Fruit fly (Drosophila melanogaster) whole organism, embryonic: Measurements from ENCODE around the gene CG43867.

ENCODE experiments used
- Asciz ChIP-seq: fragments of 200-800 bp; sonication (Bioruptor generic); optimal IDR thresholded peaks from 2 replicates; lab custom pipeline; 2017; ENCODE audit warnings: missing biosample characterization, mild to moderate bottlenecking, missing genetic modification characterization, missing genetic modification reagents
- Awh ChIP-seq: fragments of 200-800 bp; sonication (Bioruptor generic); IDR thresholded peaks from 2 replicates; pipeline ENCODE4, ENCODE4 v1.3.6; 2022; ENCODE audit warnings: missing biosample characterization, missing genetic modification characterization
- B-H1 ChIP-seq: fragments of 200-800 bp; sonication (Bioruptor generic); IDR thresholded peaks from 3 replicates; pipeline ENCODE4 v1.3.6; 2022; ENCODE audit warnings: missing biosample characterization, missing genetic modification characterization
- BEAF-32 ChIP-seq: fragments of 200-800 bp; sonication (Bioruptor generic); optimal IDR thresholded peaks from 3 replicates; lab custom pipeline; 2017; ENCODE audit warnings: missing biosample characterization, missing genetic modification characterization, mild to moderate bottlenecking, moderate library complexity, missing genetic modification reagents
- Bteb2 ChIP-seq: fragments of 200-800 bp; sonication (Bioruptor generic); optimal IDR thresholded peaks from 2 replicates; lab custom pipeline; 2016; ENCODE audit warnings: missing biosample characterization, missing genetic modification characterization
- C15 ChIP-seq: fragments of 200-800 bp; sonication (Bioruptor generic); IDR thresholded peaks from 3 replicates; pipeline ENCODE4 v1.3.6; 2022; ENCODE audit warnings: missing biosample characterization, missing genetic modification characterization
- CG10654 ChIP-seq: fragments of 200-800 bp; sonication (Bioruptor generic); optimal IDR thresholded peaks from 2 replicates; lab custom pipeline; 2016; ENCODE audit warnings: missing biosample characterization, missing genetic modification characterization
- CG11504 ChIP-seq: fragments of 200-800 bp; sonication (Bioruptor generic); optimal IDR thresholded peaks from 3 replicates; lab custom pipeline; 2019; ENCODE audit warnings: missing biosample characterization, mild to moderate bottlenecking, missing genetic modification characterization, moderate library complexity
- CG11696 ChIP-seq: fragments of 200-800 bp; sonication (Bioruptor generic); IDR thresholded peaks from 2 replicates; pipeline ENCODE4 v1.3.6; 2022; ENCODE audit warnings: missing biosample characterization, missing genetic modification characterization
- CG12659 ChIP-seq: fragments of 200-800 bp; sonication (Bioruptor generic); optimal IDR thresholded peaks from 3 replicates; lab custom pipeline; 2017; ENCODE audit warnings: mild to moderate bottlenecking, missing biosample characterization, missing genetic modification reagents, missing genetic modification characterization
- CG14710 ChIP-seq: fragments of 200-800 bp; sonication (Bioruptor generic); optimal IDR thresholded peaks from 3 replicates; lab custom pipeline; 2019; ENCODE audit warnings: missing biosample characterization, mild to moderate bottlenecking, missing genetic modification characterization, moderate library complexity
- CG15479 ChIP-seq: fragments of 200-800 bp; sonication (Bioruptor generic); optimal IDR thresholded peaks from 3 replicates; lab custom pipeline; 2019; ENCODE audit warnings: missing biosample characterization, mild to moderate bottlenecking, missing genetic modification characterization, moderate library complexity
- CG15514 ChIP-seq: fragments of 200-800 bp; sonication (Bioruptor generic); optimal IDR thresholded peaks from 3 replicates; lab custom pipeline; 2017; ENCODE audit warnings: missing biosample characterization, missing genetic modification characterization, mild to moderate bottlenecking, moderate library complexity, missing genetic modification reagents
- CG16815 ChIP-seq: fragments of 200-800 bp; sonication (Bioruptor generic); optimal IDR thresholded peaks from 3 replicates; lab custom pipeline; 2017; ENCODE audit warnings: missing biosample characterization, mild to moderate bottlenecking, missing genetic modification characterization
- CG18476 ChIP-seq: fragments of 200-800 bp; sonication (Bioruptor generic); optimal IDR thresholded peaks from 2 replicates; lab custom pipeline; 2016; ENCODE audit warnings: missing biosample characterization, mild to moderate bottlenecking, missing genetic modification characterization
- CG2202 ChIP-seq: fragments of 200-800 bp; sonication (Bioruptor generic); optimal IDR thresholded peaks from 2 replicates; lab custom pipeline; 2018; ENCODE audit warnings: missing biosample characterization, mild to moderate bottlenecking, missing genetic modification characterization
- CG31365 ChIP-seq: fragments of 200-800 bp; sonication (Bioruptor generic); optimal IDR thresholded peaks from 2 replicates; lab custom pipeline; 2018; ENCODE audit warnings: missing biosample characterization, mild to moderate bottlenecking, missing genetic modification characterization
- CG3838 ChIP-seq: fragments of 200-800 bp; sonication (Bioruptor generic); optimal IDR thresholded peaks from 3 replicates; lab custom pipeline; 2016; ENCODE audit warnings: missing biosample characterization, missing genetic modification characterization
- CG4424 ChIP-seq: fragments of 200-800 bp; sonication (Bioruptor generic); optimal IDR thresholded peaks from 3 replicates; lab custom pipeline; 2016; ENCODE audit warnings: missing biosample characterization, missing genetic modification characterization
- CG4730 ChIP-seq: fragments of 200-800 bp; sonication (Bioruptor generic); IDR thresholded peaks from 2 replicates; pipeline ENCODE4 v1.3.6; 2022; ENCODE audit warnings: missing biosample characterization, missing genetic modification characterization
- CG8765 ChIP-seq: fragments of 200-800 bp; sonication (Bioruptor generic); IDR thresholded peaks from 2 replicates; pipeline ENCODE4 v1.3.6; 2022; ENCODE audit warnings: missing biosample characterization, missing genetic modification characterization
- CG9797 ChIP-seq: fragments of 200-800 bp; sonication (Bioruptor generic); optimal IDR thresholded peaks from 3 replicates; lab custom pipeline; 2018; ENCODE audit warnings: missing biosample characterization, mild to moderate bottlenecking, missing genetic modification characterization
- Deaf1 ChIP-seq: fragments of 200-800 bp; optimal IDR thresholded peaks from 3 replicates; lab custom pipeline; 2019; ENCODE audit warnings: missing biosample characterization, mild to moderate bottlenecking, missing genetic modification characterization, moderate library complexity
- Elba2 ChIP-seq: fragments of 200-800 bp; sonication (Bioruptor generic); optimal IDR thresholded peaks from 3 replicates; lab custom pipeline; 2016; ENCODE audit warnings: missing biosample characterization, missing genetic modification characterization
- GATAe ChIP-seq: fragments of 200-800 bp; sonication (Bioruptor generic); conservative IDR thresholded peaks from 2 replicates; pipeline ENCODE4 v1.3.6; 2022; ENCODE audit warnings: missing biosample characterization, missing genetic modification characterization
- HLH3B ChIP-seq: fragments of 200-800 bp; sonication (Bioruptor generic); IDR thresholded peaks from 2 replicates; pipeline ENCODE4 v1.3.6; 2022; ENCODE audit warnings: missing biosample characterization, missing genetic modification characterization
- HLHmδ ChIP-seq: fragments of 200-800 bp; sonication (Bioruptor generic); optimal IDR thresholded peaks from 2 replicates; lab custom pipeline; 2018; ENCODE audit warnings: missing biosample characterization, mild to moderate bottlenecking, missing genetic modification characterization, moderate library complexity
- Hand ChIP-seq: fragments of 200-800 bp; sonication (Bioruptor generic); optimal IDR thresholded peaks from 2 replicates; lab custom pipeline; 2017; ENCODE audit warnings: mild to moderate bottlenecking, missing biosample characterization, missing genetic modification reagents, missing genetic modification characterization
- Meics ChIP-seq: fragments of 200-800 bp; sonication (Bioruptor generic); optimal IDR thresholded peaks from 2 replicates; lab custom pipeline; 2017; ENCODE audit warnings: missing biosample characterization, mild to moderate bottlenecking, missing genetic modification characterization
- Sox102F ChIP-seq: fragments of 200-800 bp; sonication (Bioruptor generic); optimal IDR thresholded peaks from 2 replicates; lab custom pipeline; 2018; ENCODE audit warnings: missing biosample characterization, mild to moderate bottlenecking, missing genetic modification characterization, moderate library complexity
- cas ChIP-seq: fragments of 200-800 bp; sonication (Bioruptor generic); IDR thresholded peaks from 2 replicates; pipeline ENCODE4 v1.3.6; 2022; ENCODE audit warnings: missing biosample characterization, missing genetic modification characterization
- cg ChIP-seq: fragments of 200-800 bp; sonication (Bioruptor generic); optimal IDR thresholded peaks from 3 replicates; lab custom pipeline; 2019; ENCODE audit warnings: missing biosample characterization, mild to moderate bottlenecking, missing genetic modification characterization, moderate library complexity
- cwo ChIP-seq: fragments of 200-800 bp; sonication (Bioruptor generic); optimal IDR thresholded peaks from 3 replicates; lab custom pipeline; 2017; ENCODE audit warnings: missing biosample characterization, missing genetic modification characterization, mild to moderate bottlenecking, moderate library complexity, missing genetic modification reagents
- fd64A ChIP-seq: fragments of 200-800 bp; sonication (Bioruptor generic); optimal IDR thresholded peaks from 3 replicates; lab custom pipeline; 2018; ENCODE audit warnings: missing biosample characterization, mild to moderate bottlenecking, missing genetic modification characterization
- fu2 ChIP-seq: fragments of 200-800 bp; sonication (Bioruptor generic); optimal IDR thresholded peaks from 2 replicates; lab custom pipeline; 2016; ENCODE audit warnings: missing biosample characterization, missing genetic modification characterization
- gcm ChIP-seq: fragments of 200-800 bp; sonication (Bioruptor generic); optimal IDR thresholded peaks from 2 replicates; lab custom pipeline; 2019; ENCODE audit warnings: missing biosample characterization, mild to moderate bottlenecking, missing genetic modification characterization, moderate library complexity
- grn ChIP-seq: fragments of 200-800 bp; sonication (Bioruptor generic); optimal IDR thresholded peaks from 3 replicates; lab custom pipeline; 2017; ENCODE audit warnings: missing biosample characterization, missing genetic modification characterization
- gsb-n ChIP-seq: fragments of 200-800 bp; sonication (Bioruptor generic); optimal IDR thresholded peaks from 3 replicates; lab custom pipeline; 2018; ENCODE audit warnings: missing biosample characterization, mild to moderate bottlenecking, missing genetic modification characterization
- ind ChIP-seq: fragments of 200-800 bp; sonication (Bioruptor generic); optimal IDR thresholded peaks from 3 replicates; lab custom pipeline; 2016; ENCODE audit warnings: missing biosample characterization, missing genetic modification characterization
- jing ChIP-seq: fragments of 200-800 bp; sonication (Bioruptor generic); optimal IDR thresholded peaks from 2 replicates; lab custom pipeline; 2018; ENCODE audit warnings: missing biosample characterization, mild to moderate bottlenecking, missing genetic modification characterization
- lmd ChIP-seq: fragments of 200-800 bp; sonication (Bioruptor generic); IDR thresholded peaks from 2 replicates; pipeline ENCODE4 v1.3.6; 2022; ENCODE audit warnings: missing biosample characterization, missing genetic modification characterization
- luna ChIP-seq: fragments of 200-800 bp; sonication (Bioruptor generic); optimal IDR thresholded peaks from 2 replicates; lab custom pipeline; 2016; ENCODE audit warnings: missing biosample characterization, missing genetic modification characterization
- nau ChIP-seq: fragments of 200-800 bp; sonication (Bioruptor generic); optimal IDR thresholded peaks from 3 replicates; lab custom pipeline; 2017; ENCODE audit warnings: missing biosample characterization, mild to moderate bottlenecking, missing genetic modification characterization, missing genetic modification reagents
- org-1 ChIP-seq: fragments of 200-800 bp; sonication (Bioruptor generic); optimal IDR thresholded peaks from 2 replicates; lab custom pipeline; 2017; ENCODE audit warnings: missing biosample characterization, missing genetic modification characterization
- p53 ChIP-seq: fragments of 200-800 bp; sonication (Bioruptor generic); optimal IDR thresholded peaks from 2 replicates; lab custom pipeline; 2016; ENCODE audit warnings: missing biosample characterization, missing genetic modification characterization
- pnt ChIP-seq: fragments of 200-800 bp; sonication (Bioruptor generic); optimal IDR thresholded peaks from 3 replicates; lab custom pipeline; 2016; ENCODE audit warnings: missing biosample characterization, missing genetic modification characterization
- pros ChIP-seq: fragments of 200-800 bp; sonication (Bioruptor generic); optimal IDR thresholded peaks from 3 replicates; lab custom pipeline; 2019; ENCODE audit warnings: missing biosample characterization, mild to moderate bottlenecking, missing genetic modification characterization, moderate library complexity
- schlank ChIP-seq: fragments of 200-800 bp; sonication (Bioruptor generic); optimal IDR thresholded peaks from 2 replicates; lab custom pipeline; 2018; ENCODE audit warnings: missing biosample characterization, mild to moderate bottlenecking, missing genetic modification characterization
- sd ChIP-seq: fragments of 200-800 bp; sonication (Bioruptor generic); optimal IDR thresholded peaks from 3 replicates; lab custom pipeline; 2018; ENCODE audit warnings: missing biosample characterization, mild to moderate bottlenecking, missing genetic modification characterization, moderate library complexity
- slbo ChIP-seq: fragments of 200-800 bp; sonication (Bioruptor generic); IDR thresholded peaks from 2 replicates; pipeline ENCODE4 v1.3.6; 2022; ENCODE audit warnings: missing biosample characterization, missing genetic modification characterization

CG43867 gene

DNA sequence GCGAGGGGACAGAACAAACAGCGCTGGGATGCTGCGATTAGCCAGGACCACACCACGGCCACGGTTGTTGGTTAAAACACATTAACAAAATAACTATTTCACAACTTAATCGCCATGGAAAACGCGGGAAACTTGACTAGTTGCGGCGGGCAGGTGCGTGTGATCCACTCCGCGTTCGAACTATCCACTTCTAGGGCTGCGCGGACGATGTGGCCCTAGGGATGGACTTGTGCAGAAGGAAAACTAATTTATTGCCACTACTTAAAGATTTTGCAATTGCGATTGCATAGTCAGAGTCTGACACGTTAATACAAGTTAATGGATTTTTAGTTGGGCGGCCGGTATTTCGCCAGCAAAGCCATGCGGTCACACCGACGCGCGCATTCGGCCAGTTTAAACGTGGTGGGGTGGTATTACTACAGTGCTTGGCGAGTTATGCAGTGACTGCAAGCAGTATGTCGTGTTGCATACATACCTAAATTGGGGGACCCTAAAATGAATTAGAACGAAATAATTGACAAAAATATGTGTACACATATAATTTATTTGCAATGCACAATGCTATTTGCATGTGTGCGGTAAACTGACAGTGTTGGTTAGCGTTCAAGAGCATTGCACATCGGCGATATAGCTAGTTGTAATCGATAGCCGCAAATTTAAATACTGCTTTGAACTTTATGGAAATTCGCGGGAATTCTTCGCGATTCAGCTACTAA lies 126.5 kb downstream of the CG43867 start, which contains the start of gene Rbf (continued):
- TF ChIP-seq Hand (no peak), CG10654 (GFP tag; lab: Kevin White, UChicago) (no peak), CG15479 (GFP tag; lab: Kevin White, UChicago) (peak; percentile 23), org-1 (GFP tag; lab: Kevin White, UChicago) (no peak), nau (no peak), Asciz (no peak), Awh (GFP tag; lab: Robert Waterston, UW) (no peak), GATAe (GFP tag; lab: Robert Waterston, UW) (no peak), Bteb2 (GFP tag; lab: Kevin White, UChicago) (no peak), CG16815 (GFP tag; lab: Kevin White, UChicago) (no peak), fd64A (GFP tag; lab: Kevin White, UChicago) (no peak), C15 (GFP tag; lab: Robert Waterston, UW) (no peak), CG4424 (no peak), Elba2 (GFP tag; lab: Kevin White, UChicago) (no peak), CG12659 (GFP tag; lab: Kevin White, UChicago) (peak; percentile 41), cwo (no peak), grn (GFP tag; lab: Kevin White, UChicago) (no peak), p53 (peak; percentile 23), CG4730 (GFP tag; lab: Robert Waterston, UW) (no peak), gsb-n (no peak), CG11696 (GFP tag; lab: Robert Waterston, UW) (no peak), pros (GFP tag; lab: Kevin White, UChicago) (no peak), HLHmδ (GFP tag; lab: Kevin White, UChicago) (no peak), BEAF-32 (peak; percentile 79), sd (tag; lab: Kevin White, UChicago) (no peak), CG2202 (tag; lab: Kevin White, UChicago) (no peak), ind (GFP tag; lab: Kevin White, UChicago) (no peak), CG14710 (tag; lab: Kevin White, UChicago) (peak; percentile 54), CG31365 (tag; lab: Kevin White, UChicago) (no peak), pnt (GFP tag; lab: Kevin White, UChicago) (no peak), CG8765 (GFP tag; lab: Robert Waterston, UW) (no peak), CG15514 (GFP tag; lab: Kevin White, UChicago) (peak; percentile 33), schlank (tag; lab: Kevin White, UChicago) (no peak), Deaf1 (no peak), CG18476 (GFP tag; lab: Kevin White, UChicago) (no peak), lmd (GFP tag; lab: Robert Waterston, UW) (no peak), gcm (GFP tag; lab: Kevin White, UChicago) (no peak), CG11504 (no peak), Sox102F (no peak), cas (GFP tag; lab: Robert Waterston, UW) (no peak), CG3838 (no peak), slbo (no peak), cg (GFP tag; lab: Kevin White, UChicago) (peak; percentile 52), Meics (GFP tag; lab: Kevin White, UChicago) (no peak), fu2 (GFP tag; lab: Kevin White, UChicago) (no peak), HLH3B (GFP tag; lab: Robert Waterston, UW) (no peak), luna (GFP tag; lab: Kevin White, UChicago) (no peak), CG9797 (GFP tag; lab: Kevin White, UChicago) (peak; percentile 81), jing (no peak), B-H1 (GFP tag; lab: Robert Waterston, UW) (no peak)
